Fruit fly (Drosophila melanogaster): ENCODE data around the gene CG11656.

Gene CG11656

dm6 chr3R:13030257-13031173 lies 20.8 kb downstream of the CG11656 start, which contains the start of the genes CG46281 and CG46280 (continued):
- TF ChIP-seq BtbVII (GFP tag; optimal IDR thresholded peaks at IDR 0.05) (peak; percentile 2), CG33557 (GFP tag; optimal IDR thresholded peaks at IDR 0.05) (peak; percentile 14), seq (GFP tag; IDR thresholded peaks at IDR 0.05) (no peak), repo (GFP tag; optimal IDR thresholded peaks at IDR 0.05) (peak; percentile 9), pum (GFP tag; optimal IDR thresholded peaks at IDR 0.05) (peak; percentile 34), CG10267 (tag; optimal IDR thresholded peaks at IDR 0.05) (peak; percentile 96), Ada2b (GFP tag; IDR thresholded peaks at IDR 0.05) (no peak), phol (tag; optimal IDR thresholded peaks at IDR 0.05) (no peak), CG4328 (GFP tag; optimal IDR thresholded peaks at IDR 0.05) (peak; percentile 22), D (optimal IDR thresholded peaks at IDR 0.05) (no peak), D (GFP tag; optimal IDR thresholded peaks at IDR 0.05) (no peak), CG7271 (tag; optimal IDR thresholded peaks at IDR 0.05) (no peak), Nf-YC (tag; optimal IDR thresholded peaks at IDR 0.05) (no peak), CG1024 (GFP tag; IDR thresholded peaks at IDR 0.05) (no peak), chif (GFP tag; optimal IDR thresholded peaks at IDR 0.05) (peak in 1 of 2 experiments; percentile 38), Neu2 (GFP tag; optimal IDR thresholded peaks at IDR 0.05; ENCODE audit: borderline replicate concordance) (no peak), CG11085 (GFP tag; IDR thresholded peaks at IDR 0.05) (no peak), peb (GFP tag; IDR thresholded peaks at IDR 0.05) (no peak), so (GFP tag; IDR thresholded peaks at IDR 0.05) (no peak), NC2β (GFP tag; optimal IDR thresholded peaks at IDR 0.05) (peak; percentile 56), CG15011 (GFP tag; optimal IDR thresholded peaks at IDR 0.05) (no peak), CG5180 (GFP tag; optimal IDR thresholded peaks at IDR 0.05) (no peak), CG32772 (GFP tag; IDR thresholded peaks at IDR 0.05) (no peak), nerfin-2 (GFP tag; IDR thresholded peaks at IDR 0.05; ENCODE audit: partially characterized antibody) (no peak), Bteb2 (GFP tag; optimal IDR thresholded peaks at IDR 0.05) (peak; percentile 54), CG4404 (GFP tag; IDR thresholded peaks at IDR 0.05) (no peak), Adf1 (GFP tag; IDR thresholded peaks at IDR 0.05) (no peak), CG31441 (GFP tag; IDR thresholded peaks at IDR 0.05) (no peak), CG12299 (tag; optimal IDR thresholded peaks at IDR 0.05) (peak; percentile 18), chm (GFP tag; IDR thresholded peaks at IDR 0.05) (no peak), slou (GFP tag; optimal IDR thresholded peaks at IDR 0.05) (no peak), CG14441 (GFP tag; IDR thresholded peaks at IDR 0.05) (no peak), yki (optimal IDR thresholded peaks at IDR 0.05) (no peak), CG8944 (GFP tag; optimal IDR thresholded peaks at IDR 0.05) (no peak), CG43689 (GFP tag; IDR thresholded peaks at IDR 0.05) (no peak), pfk (GFP tag; optimal IDR thresholded peaks at IDR 0.05) (no peak), CG6175 (GFP tag; IDR thresholded peaks at IDR 0.05) (no peak), Gsc (GFP tag; IDR thresholded peaks at IDR 0.05) (no peak), hbn (GFP tag; IDR thresholded peaks at IDR 0.05; ENCODE audit: partially characterized antibody) (peak; percentile 40; the same call in 1 of the 2 replicates), BEAF-32 (GFP tag; optimal IDR thresholded peaks at IDR 0.05) (peak; percentile 68), tna (GFP tag; IDR thresholded peaks at IDR 0.05; ENCODE audit: partially characterized antibody) (no peak), kay (GFP tag; optimal IDR thresholded peaks at IDR 0.05) (no peak), Max (GFP tag; optimal IDR thresholded peaks at IDR 0.05) (peak; percentile 52), CrebB (tag; optimal IDR thresholded peaks at IDR 0.05) (no peak), oc (tag; optimal IDR thresholded peaks at IDR 0.05) (no peak), jing (GFP tag; optimal IDR thresholded peaks at IDR 0.05) (no peak), CG11723 (GFP tag; optimal IDR thresholded peaks at IDR 0.05) (no peak), bbx (GFP tag; IDR thresholded peaks at IDR 0.05; ENCODE audit: partially characterized antibody) (no peak; the same call in 1 of the 2 replicates), CG16813 (GFP tag; IDR thresholded peaks at IDR 0.05; ENCODE audit: partially characterized antibody) (peak; percentile 52; the same call in 2 of the 3 replicates)

Measured in whole organism, embryonic.